Worm (Caenorhabditis elegans): ENCODE measurements around the gene hrpa-2.

The hrpa-2 gene

DNA sequence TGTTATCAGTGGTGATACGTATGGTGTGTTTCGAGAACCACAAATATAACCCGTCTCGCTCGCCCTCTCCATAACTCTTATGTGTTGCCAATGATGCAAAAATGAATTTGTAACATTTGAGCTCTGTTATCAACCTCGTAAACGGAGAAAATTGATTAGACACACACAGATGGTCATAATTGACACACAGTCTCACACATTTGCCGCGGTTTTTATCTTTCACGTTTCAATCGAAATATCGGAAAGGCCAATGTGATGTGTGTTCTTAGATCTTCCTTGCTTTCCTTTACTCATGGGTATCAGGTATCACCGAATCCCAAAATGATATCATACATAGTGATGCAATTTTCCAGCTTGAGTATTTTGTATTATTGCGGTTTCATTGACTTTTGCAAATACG lies 2.6 kb upstream of the hrpa-2 start:
- TF ChIP-seq unc-120 (tag; optimal IDR thresholded peaks at IDR 0.05; ENCODE audit: poor library complexity, severe bottlenecking) (no peak), M03D4.4 (tag; optimal IDR thresholded peaks at IDR 0.05) (no peak), elt-1 (tag; optimal IDR thresholded peaks at IDR 0.05; ENCODE audit: borderline replicate concordance, insufficient read depth) (no peak), nhr-12 (tag; optimal IDR thresholded peaks at IDR 0.05) (no peak), ceh-83 (GFP tag; optimal IDR thresholded peaks at IDR 0.05) (no peak), zip-8 (tag; optimal IDR thresholded peaks at IDR 0.05) (no peak), mep-1 (tag; optimal IDR thresholded peaks at IDR 0.05) (no peak), lin-32 (GFP tag; optimal IDR thresholded peaks at IDR 0.05) (no peak), ztf-11 (tag; optimal IDR thresholded peaks at IDR 0.05) (no peak)

ce11 chrX:5214790-5215189 lies 1.4 kb upstream of the hrpa-2 start:
- no peak for TF ChIP-seq mls-2 (tag; optimal IDR thresholded peaks at IDR 0.05)

DNA sequence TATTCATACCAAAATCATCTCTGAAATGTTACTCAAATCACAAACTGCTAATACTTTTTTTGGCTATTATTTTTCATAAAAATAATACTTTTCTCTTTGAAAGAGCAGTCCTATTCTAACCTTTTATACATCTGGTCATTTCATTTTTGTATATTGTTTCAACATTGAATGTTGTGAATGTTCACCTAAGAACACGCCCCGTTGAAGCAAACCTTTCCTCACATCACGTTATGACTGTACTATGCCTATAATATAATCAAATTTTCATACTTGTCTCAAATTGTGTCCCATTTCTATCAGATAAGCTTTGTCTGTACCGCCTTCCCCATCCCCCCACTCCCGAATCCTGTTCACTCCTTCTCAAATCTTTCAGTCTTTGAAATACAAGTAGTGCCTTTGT lies 2.2 kb downstream of the hrpa-2 start:
- TF ChIP-seq blmp-1 (tag; optimal IDR thresholded peaks at IDR 0.05) (no peak), nhr-12 (tag; optimal IDR thresholded peaks at IDR 0.05) (no peak), bed-3 (GFP tag; optimal IDR thresholded peaks at IDR 0.05) (no peak), ces-1 (GFP tag; optimal IDR thresholded peaks at IDR 0.05) (no peak), nhr-237 (tag; optimal IDR thresholded peaks at IDR 0.05) (no peak), ztf-11 (tag; optimal IDR thresholded peaks at IDR 0.05) (no peak), unc-120 (tag; optimal IDR thresholded peaks at IDR 0.05; ENCODE audit: poor library complexity, severe bottlenecking) (no peak), unc-62 (GFP tag; optimal IDR thresholded peaks at IDR 0.05) (no peak), ham-2 (GFP tag; optimal IDR thresholded peaks at IDR 0.05) (no peak), flh-1 (GFP tag; optimal IDR thresholded peaks at IDR 0.05) (no peak), lsy-2 (tag; optimal IDR thresholded peaks at IDR 0.05) (no peak), mep-1 (tag; optimal IDR thresholded peaks at IDR 0.05) (no peak), elt-1 (tag; optimal IDR thresholded peaks at IDR 0.05; ENCODE audit: borderline replicate concordance, insufficient read depth) (no peak), pha-4 (tag; optimal IDR thresholded peaks at IDR 0.05) (no peak), mls-2 (tag; optimal IDR thresholded peaks at IDR 0.05) (no peak), tbx-8 (GFP tag; optimal IDR thresholded peaks at IDR 0.05) (no peak), nhr-28 (tag; optimal IDR thresholded peaks at IDR 0.05) (no peak)

DNA sequence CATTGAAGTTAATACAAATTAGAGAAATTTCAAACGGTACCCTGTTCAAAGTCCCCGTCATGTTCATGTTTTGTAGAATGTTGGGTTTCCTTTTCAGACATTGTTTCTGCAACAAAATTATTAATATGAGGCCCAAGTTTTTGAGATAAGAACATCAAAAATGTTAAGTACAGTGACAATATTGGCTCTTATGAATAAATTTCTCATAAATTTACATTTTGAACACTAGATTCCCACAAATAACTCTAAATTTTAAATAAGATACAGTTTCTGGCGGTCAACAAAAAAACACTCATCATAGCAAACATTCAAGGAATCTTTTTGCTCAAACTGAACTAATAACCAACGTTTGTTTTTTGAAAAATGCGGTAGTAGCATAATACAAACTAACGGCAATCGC lies 10.1 kb downstream of the hrpa-2 start, which contains the start of gene H28G03.3:
Gene H28G03.3, minus strand, starts transcription at position 101 of the 400 bp plus-strand sequence.
- no peak for TF ChIP-seq ceh-39 (tag; optimal IDR thresholded peaks at IDR 0.05)
- TF ChIP-seq mab-5 (tag; optimal IDR thresholded peaks at IDR 0.05), result no peak
- TF ChIP-seq zip-8 (tag; optimal IDR thresholded peaks at IDR 0.05), result no peak
- no peak for TF ChIP-seq lin-32 (GFP tag; optimal IDR thresholded peaks at IDR 0.05)
- TF ChIP-seq sem-2 (GFP tag; optimal IDR thresholded peaks at IDR 0.05), result no peak

- TF ChIP-seq ham-2 (GFP tag; optimal IDR thresholded peaks at IDR 0.05) (no peak), drap-1 (GFP tag; optimal IDR thresholded peaks at IDR 0.05) (no peak), snpc-4 (tag; optimal IDR thresholded peaks at IDR 0.05) (no peak), nhr-237 (tag; optimal IDR thresholded peaks at IDR 0.05) (no peak), mab-5 (tag; optimal IDR thresholded peaks at IDR 0.05) (no peak), ztf-11 (tag; optimal IDR thresholded peaks at IDR 0.05) (no peak), unc-39 (tag; optimal IDR thresholded peaks at IDR 0.05) (no peak), ceh-43 (GFP tag; optimal IDR thresholded peaks at IDR 0.05) (no peak), blmp-1 (tag; optimal IDR thresholded peaks at IDR 0.05) (no peak), mep-1 (tag; optimal IDR thresholded peaks at IDR 0.05) (no peak), ceh-39 (tag; optimal IDR thresholded peaks at IDR 0.05) (no peak), nhr-76 (tag; optimal IDR thresholded peaks at IDR 0.05) (no peak), hlh-1 (tag; optimal IDR thresholded peaks at IDR 0.05) (no peak), M03D4.4 (tag; optimal IDR thresholded peaks at IDR 0.05) (no peak), flh-1 (GFP tag; optimal IDR thresholded peaks at IDR 0.05) (no peak), unc-120 (tag; optimal IDR thresholded peaks at IDR 0.05; ENCODE audit: poor library complexity, severe bottlenecking) (no peak), lin-32 (GFP tag; optimal IDR thresholded peaks at IDR 0.05) (no peak), sem-2 (GFP tag; optimal IDR thresholded peaks at IDR 0.05) (no peak), zip-8 (tag; optimal IDR thresholded peaks at IDR 0.05) (no peak)
These were observed 22.1 kb downstream of the hrpa-2 start for ce11 chrX:5238246-5238645.
